Fruit fly (Drosophila melanogaster) whole organism, prepupa: Measurements from ENCODE around the gene CG42673.

Source experiments
- Blimp-1 ChIP-seq: fragments of 200-800 bp; sonication (Bioruptor generic); optimal IDR thresholded peaks from 3 replicates; lab custom pipeline; 2017; ENCODE audit warnings: missing biosample characterization, missing genetic modification characterization, mild to moderate bottlenecking, moderate library complexity, missing genetic modification reagents
- CG10631 ChIP-seq: fragments of 200-800 bp; sonication (Bioruptor generic); optimal IDR thresholded peaks from 2 replicates; lab custom pipeline; 2016; ENCODE audit warnings: missing biosample characterization, missing genetic modification characterization
- CG10669 ChIP-seq: fragments of 200-800 bp; sonication (Bioruptor generic); optimal IDR thresholded peaks from 3 replicates; lab custom pipeline; 2018; ENCODE audit warnings: missing biosample characterization, mild to moderate bottlenecking, missing genetic modification characterization, moderate library complexity
- CG11762 ChIP-seq: fragments of 200-800 bp; sonication (Bioruptor generic); optimal IDR thresholded peaks from 3 replicates; lab custom pipeline; 2016; ENCODE audit warnings: missing biosample characterization, missing genetic modification characterization; ENCODE audit not compliant: insufficient read depth
- CG34406 ChIP-seq: fragments of 200-800 bp; sonication (Bioruptor generic); optimal IDR thresholded peaks from 3 replicates; lab custom pipeline; 2016; ENCODE audit warnings: missing biosample characterization, missing genetic modification characterization
- CG3919 ChIP-seq: fragments of 200-800 bp; sonication (Bioruptor generic); optimal IDR thresholded peaks from 3 replicates; lab custom pipeline; 2016; ENCODE audit warnings: missing biosample characterization, missing genetic modification characterization
- CG4318 ChIP-seq: fragments of 200-800 bp; sonication (Bioruptor generic); optimal IDR thresholded peaks from 3 replicates; lab custom pipeline; 2017; ENCODE audit warnings: missing biosample characterization, mild to moderate bottlenecking, missing genetic modification characterization
- CG6163 ChIP-seq: fragments of 200-800 bp; sonication (Bioruptor generic); IDR thresholded peaks from 3 replicates; pipeline ENCODE4 v1.3.6; 2022; ENCODE audit warnings: missing biosample characterization, missing genetic modification characterization
- CG6276 ChIP-seq: fragments of 200-800 bp; sonication (Bioruptor generic); optimal IDR thresholded peaks from 2 replicates; lab custom pipeline; 2017; ENCODE audit warnings: missing biosample characterization, mild to moderate bottlenecking, missing genetic modification characterization
- CG6792 ChIP-seq: fragments of 200-800 bp; sonication (Bioruptor generic); optimal IDR thresholded peaks from 3 replicates; lab custom pipeline; 2016; ENCODE audit warnings: missing biosample characterization, missing genetic modification characterization
- CG8119 ChIP-seq: fragments of 200-800 bp; sonication (Bioruptor generic); IDR thresholded peaks from 3 replicates; pipeline ENCODE4 v1.3.6; 2022; ENCODE audit warnings: missing biosample characterization, missing genetic modification characterization
- CG8632 ChIP-seq: fragments of 200-800 bp; sonication (Bioruptor generic); optimal IDR thresholded peaks from 3 replicates; lab custom pipeline; 2016; ENCODE audit warnings: missing biosample characterization, missing genetic modification characterization
- Eip75B ChIP-seq: fragments of 200-800 bp; sonication (Bioruptor generic); optimal IDR thresholded peaks from 3 replicates; lab custom pipeline; 2016; ENCODE audit warnings: missing biosample characterization, missing genetic modification characterization
- Eip78C ChIP-seq: fragments of 200-800 bp; sonication (Bioruptor generic); peaks from one replicate; lab custom pipeline; 2016; ENCODE audit warnings: missing biosample characterization, missing genetic modification characterization
- Eip93F ChIP-seq: fragments of 200-800 bp; sonication (Bioruptor generic); optimal IDR thresholded peaks from 2 replicates; lab custom pipeline; 2016; ENCODE audit warnings: missing biosample characterization, mild to moderate bottlenecking, missing genetic modification characterization
- Ets96B ChIP-seq: fragments of 200-800 bp; optimal IDR thresholded peaks from 2 replicates; lab custom pipeline; 2019; ENCODE audit warnings: missing biosample characterization, mild to moderate bottlenecking, missing genetic modification characterization, moderate library complexity
- Hr4 ChIP-seq: fragments of 200-800 bp; sonication (Bioruptor generic); optimal IDR thresholded peaks from 3 replicates; lab custom pipeline; 2016; ENCODE audit warnings: missing biosample characterization, missing genetic modification characterization
- Lpt ChIP-seq: fragments of 200-800 bp; sonication (Bioruptor generic); optimal IDR thresholded peaks from 3 replicates; lab custom pipeline; 2016; ENCODE audit warnings: missing biosample characterization, missing genetic modification characterization
- Met ChIP-seq: fragments of 200-800 bp; sonication (Bioruptor generic); optimal IDR thresholded peaks from 3 replicates; lab custom pipeline; 2016; ENCODE audit warnings: missing biosample characterization, missing genetic modification characterization
- Smox ChIP-seq: fragments of 200-800 bp; sonication (Bioruptor generic); optimal IDR thresholded peaks from 3 replicates; lab custom pipeline; 2016; ENCODE audit warnings: missing biosample characterization, missing genetic modification characterization
- Sox102F ChIP-seq: fragments of 200-800 bp; sonication (Bioruptor generic); optimal IDR thresholded peaks from 2 replicates; lab custom pipeline; 2016; ENCODE audit warnings: missing biosample characterization, mild to moderate bottlenecking, missing genetic modification characterization
- Sox15 ChIP-seq: fragments of 200-800 bp; sonication (Bioruptor generic); optimal IDR thresholded peaks from 3 replicates; lab custom pipeline; 2016; ENCODE audit warnings: missing biosample characterization, missing genetic modification characterization
- achi ChIP-seq: fragments of 200-800 bp; sonication (Bioruptor generic); optimal IDR thresholded peaks from 3 replicates; lab custom pipeline; 2016; ENCODE audit warnings: missing biosample characterization, missing genetic modification characterization
- cyc ChIP-seq: fragments of 200-800 bp; sonication (Bioruptor generic); optimal IDR thresholded peaks from 3 replicates; lab custom pipeline; 2016; ENCODE audit warnings: missing biosample characterization, missing genetic modification characterization
- dac ChIP-seq: fragments of 200-800 bp; sonication (Bioruptor generic); optimal IDR thresholded peaks from 2 replicates; lab custom pipeline; 2017; ENCODE audit warnings: missing biosample characterization, mild to moderate bottlenecking, missing genetic modification characterization
- dsx ChIP-seq: fragments of 200-800 bp; optimal IDR thresholded peaks from 3 replicates; lab custom pipeline; 2019; ENCODE audit warnings: missing biosample characterization, mild to moderate bottlenecking, missing genetic modification characterization, moderate library complexity; ENCODE audit not compliant: poor library complexity, severe bottlenecking
- fd59A ChIP-seq: fragments of 200-800 bp; sonication (Bioruptor generic); optimal IDR thresholded peaks from 2 replicates; lab custom pipeline; 2017; ENCODE audit warnings: missing biosample characterization, mild to moderate bottlenecking, missing genetic modification characterization, missing genetic modification reagents
- fd85E ChIP-seq: fragments of 200-800 bp; sonication (Bioruptor generic); optimal IDR thresholded peaks from 3 replicates; lab custom pipeline; 2016; ENCODE audit warnings: missing biosample characterization, missing genetic modification characterization
- fkh ChIP-seq: fragments of 200-800 bp; sonication (Bioruptor generic); optimal IDR thresholded peaks from 3 replicates; lab custom pipeline; 2017; ENCODE audit warnings: missing biosample characterization, mild to moderate bottlenecking, missing genetic modification characterization, moderate library complexity
- lz ChIP-seq: fragments of 200-800 bp; sonication (Bioruptor generic); optimal IDR thresholded peaks from 3 replicates; lab custom pipeline; 2016; ENCODE audit warnings: missing biosample characterization, missing genetic modification characterization
- net ChIP-seq: fragments of 200-800 bp; sonication (Bioruptor generic); optimal IDR thresholded peaks from 3 replicates; lab custom pipeline; 2016; ENCODE audit warnings: missing biosample characterization, missing genetic modification characterization
- pdm3 ChIP-seq: fragments of 200-800 bp; sonication (Bioruptor generic); optimal IDR thresholded peaks from 3 replicates; lab custom pipeline; 2016; ENCODE audit warnings: missing biosample characterization, missing genetic modification characterization
- svp ChIP-seq: fragments of 200-800 bp; sonication (Bioruptor generic); peaks from one replicate; lab custom pipeline; 2016; ENCODE audit warnings: missing biosample characterization, missing genetic modification characterization
- topi ChIP-seq: fragments of 200-800 bp; sonication (Bioruptor generic); optimal IDR thresholded peaks from 3 replicates; lab custom pipeline; 2016; ENCODE audit warnings: missing biosample characterization, missing genetic modification characterization
- vri ChIP-seq: fragments of 200-800 bp; sonication (Bioruptor generic); optimal IDR thresholded peaks from 3 replicates; lab custom pipeline; 2016; ENCODE audit warnings: missing biosample characterization, mild to moderate bottlenecking, missing genetic modification characterization

The CG42673 gene

dm6 chr3L:9615443-9616141, 68.6 kb downstream of the CG42673 start:
- peak; percentile 22 for TF ChIP-seq fkh (GFP tag; lab: Kevin White, UChicago)
- no peak for TF ChIP-seq Eip78C (GFP tag; lab: Kevin White, UChicago)
- peak; percentile 73 for TF ChIP-seq vri
- peak; percentile 64 for TF ChIP-seq svp (GFP tag; lab: Kevin White, UChicago)
- TF ChIP-seq dac (GFP tag; lab: Kevin White, UChicago), result no peak

- TF ChIP-seq CG8632 (GFP tag; lab: Kevin White, UChicago), result no peak
- TF ChIP-seq CG6792, result no peak
- TF ChIP-seq achi, result no peak
- no peak for TF ChIP-seq Lpt (GFP tag; lab: Kevin White, UChicago)
- TF ChIP-seq svp (GFP tag; lab: Kevin White, UChicago), result no peak
- no peak for TF ChIP-seq Blimp-1 (GFP tag; lab: Kevin White, UChicago)
- TF ChIP-seq cyc (GFP tag; lab: Kevin White, UChicago), result no peak
- no peak for TF ChIP-seq CG10631 (GFP tag; lab: Kevin White, UChicago)
- no peak for TF ChIP-seq net (GFP tag; lab: Kevin White, UChicago)
- TF ChIP-seq CG34406 (GFP tag; lab: Kevin White, UChicago), result no peak
- TF ChIP-seq fd85E, result no peak
- TF ChIP-seq Eip75B (GFP tag; lab: Kevin White, UChicago), result no peak
- no peak for TF ChIP-seq lz (GFP tag; lab: Kevin White, UChicago)
- TF ChIP-seq, all 60 proteins: peak for 0
Observed at dm6 chr3L:9624014-9624413, 77.0 kb downstream of the CG42673 start, which contains the start of gene CG3335. Gene CG3335, plus strand, starts transcription at chr3L:9624237.

dm6 chr3L:9628376-9628775, 81.4 kb downstream of the CG42673 start, which contains the start of gene Cyp40:
Gene Cyp40, plus strand, starts transcription at chr3L:9628676.
- TF ChIP-seq svp (GFP tag; lab: Kevin White, UChicago), result no peak
- no peak for TF ChIP-seq CG11762
- TF ChIP-seq cyc (GFP tag; lab: Kevin White, UChicago), result no peak
- no peak for TF ChIP-seq Eip93F (GFP tag; lab: Kevin White, UChicago)
- TF ChIP-seq Sox102F (GFP tag; lab: Kevin White, UChicago), result no peak
- no peak for TF ChIP-seq CG8119 (GFP tag; lab: Robert Waterston, UW)
- TF ChIP-seq dsx (GFP tag; lab: Kevin White, UChicago), result no peak
- TF ChIP-seq topi (GFP tag; lab: Kevin White, UChicago), result no peak
- TF ChIP-seq CG10669, result no peak
- TF ChIP-seq Smox, result no peak

dm6 chr3L:9629093-9629492, 82.1 kb downstream of the CG42673 start, which contains the start of gene Or67b:
Gene Or67b, minus strand, starts transcription at chr3L:9629193.
- no peak for TF ChIP-seq achi
- TF ChIP-seq fd59A, result no peak
- TF ChIP-seq Sox102F (GFP tag; lab: Kevin White, UChicago), result no peak
- TF ChIP-seq Blimp-1 (GFP tag; lab: Kevin White, UChicago), result no peak
- TF ChIP-seq fkh (GFP tag; lab: Kevin White, UChicago), result no peak
- TF ChIP-seq CG3919 (GFP tag; lab: Kevin White, UChicago), result no peak
- no peak for TF ChIP-seq CG4318 (GFP tag; lab: Kevin White, UChicago)
- no peak for TF ChIP-seq pdm3 (GFP tag; lab: Kevin White, UChicago)

DNA sequence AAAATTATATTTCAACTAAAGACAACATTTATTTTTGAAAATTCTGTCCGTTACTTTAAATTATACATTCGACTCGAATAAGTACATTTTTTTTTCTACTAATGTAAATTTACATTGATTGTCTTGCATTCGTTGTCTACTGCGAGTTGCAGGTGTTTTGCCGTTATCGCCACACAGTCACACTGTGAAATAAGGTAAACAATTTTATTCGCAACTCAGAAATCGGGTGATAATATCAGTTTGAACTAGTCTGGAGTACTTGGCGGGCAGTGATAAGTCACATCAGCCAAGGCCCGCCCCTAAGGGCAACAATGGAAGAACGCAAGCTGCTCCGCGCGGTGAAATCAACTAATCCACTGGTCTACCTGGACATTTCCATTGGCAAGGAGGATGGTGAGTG, 82.9 kb downstream of the CG42673 start:
- TF ChIP-seq fkh (GFP tag; lab: Kevin White, UChicago), result peak; percentile 94
- no peak for TF ChIP-seq CG6163 (GFP tag; lab: Robert Waterston, UW)
- TF ChIP-seq Sox102F (GFP tag; lab: Kevin White, UChicago), result no peak
- TF ChIP-seq, all 60 proteins: peak for 1

dm6 chr3L:9637812-9638211, 90.8 kb downstream of the CG42673 start, which contains the start of gene CG8329:
Gene CG8329, plus strand, starts transcription at chr3L:9638112.
- TF ChIP-seq CG6792 (no peak), Sox15 (no peak), cyc (GFP tag; lab: Kevin White, UChicago) (no peak), Ets96B (tag; lab: Kevin White, UChicago) (no peak), Met (GFP tag; lab: Kevin White, UChicago) (no peak), fkh (GFP tag; lab: Kevin White, UChicago) (no peak), CG6276 (no peak), Eip75B (GFP tag; lab: Kevin White, UChicago) (no peak), CG10669 (no peak), lz (GFP tag; lab: Kevin White, UChicago) (no peak), dac (GFP tag; lab: Kevin White, UChicago) (no peak), Eip78C (GFP tag; lab: Kevin White, UChicago) (no peak), Hr4 (GFP tag; lab: Kevin White, UChicago) (no peak)
